Worm (Caenorhabditis elegans) whole organism, L1 larva: ENCODE data around the gene T24G10.2.

Experiments used
- aly-2 ChIP-seq: fragments of 150-350 bp; optimal IDR thresholded peaks from 2 replicates; lab custom pipeline; 2014; ENCODE audit warnings: missing biosample characterization, missing genetic modification characterization
- ama-1 ChIP-seq: fragments of 150-350 bp; optimal IDR thresholded peaks from 2 replicates; lab custom pipeline; 2014
- blmp-1 ChIP-seq: fragments of 150-350 bp; optimal IDR thresholded peaks from 2 replicates; lab custom pipeline; 2014; ENCODE audit warnings: missing biosample characterization, missing genetic modification characterization
- fkh-10 ChIP-seq: sonication (generic microtip); optimal IDR thresholded peaks from 2 replicates; lab custom pipeline; 2017; ENCODE audit warnings: missing biosample characterization, missing genetic modification reagents, missing genetic modification characterization
- nhr-47 ChIP-seq: sonication (generic microtip); optimal IDR thresholded peaks from 2 replicates; lab custom pipeline; 2016; ENCODE audit warnings: mild to moderate bottlenecking, missing genetic modification characterization, moderate library complexity, missing compliant biosample characterization
- nhr-76 ChIP-seq: sonication (generic microtip); optimal IDR thresholded peaks from 2 replicates; lab custom pipeline; 2017; ENCODE audit warnings: missing biosample characterization, missing genetic modification characterization
- sox-4 ChIP-seq: sonication (generic microtip); optimal IDR thresholded peaks from 2 replicates; lab custom pipeline; 2016; ENCODE audit warnings: missing genetic modification characterization, missing compliant biosample characterization
- unc-86 ChIP-seq: sonication (generic microtip); optimal IDR thresholded peaks from 2 replicates; lab custom pipeline; 2016; ENCODE audit warnings: missing genetic modification characterization, missing compliant biosample characterization

DNA sequence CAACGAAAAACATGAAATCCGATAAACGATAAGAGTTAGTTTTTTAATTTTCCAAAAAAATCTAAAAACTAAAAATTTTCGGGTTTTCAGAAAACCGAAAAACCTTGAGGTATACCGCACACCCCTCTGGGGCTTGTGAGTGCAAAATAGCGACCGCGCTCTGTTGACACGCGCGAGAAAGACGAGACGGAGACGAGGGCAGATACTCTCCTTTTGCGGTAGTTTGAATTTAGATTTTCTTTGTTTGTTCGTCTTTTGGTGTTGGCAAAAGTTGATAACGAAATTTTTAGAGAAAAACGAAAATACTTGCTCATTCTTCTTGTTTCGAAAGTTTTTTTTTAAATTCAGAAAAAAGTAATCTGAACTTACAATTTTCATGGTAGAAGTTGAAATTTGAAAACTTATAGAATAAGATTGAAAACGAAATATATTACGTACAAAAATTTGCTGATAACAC is 36.9 kb downstream of the T24G10.2 start, which contains the start of the genes W03A5.2 and Y32H12A.8:
- no peak for TF ChIP-seq aly-2 (tag; lab: Kevin White, UChicago)
- TF ChIP-seq sox-4, result no peak
- TF ChIP-seq blmp-1, result peak; percentile 34
- TF ChIP-seq unc-86 (tag; lab: Kevin White, UChicago), result no peak
- TF ChIP-seq fkh-10, result no peak
- TF ChIP-seq nhr-76 (tag; lab: Kevin White, UChicago), result no peak
- TF ChIP-seq nhr-47 (tag; lab: Kevin White, UChicago), result no peak
- TF ChIP-seq ama-1 (lab: Kevin White, UChicago), result no peak
